Worm (Caenorhabditis elegans): ENCODE results near the gene Y66A7A.4.

DNA sequence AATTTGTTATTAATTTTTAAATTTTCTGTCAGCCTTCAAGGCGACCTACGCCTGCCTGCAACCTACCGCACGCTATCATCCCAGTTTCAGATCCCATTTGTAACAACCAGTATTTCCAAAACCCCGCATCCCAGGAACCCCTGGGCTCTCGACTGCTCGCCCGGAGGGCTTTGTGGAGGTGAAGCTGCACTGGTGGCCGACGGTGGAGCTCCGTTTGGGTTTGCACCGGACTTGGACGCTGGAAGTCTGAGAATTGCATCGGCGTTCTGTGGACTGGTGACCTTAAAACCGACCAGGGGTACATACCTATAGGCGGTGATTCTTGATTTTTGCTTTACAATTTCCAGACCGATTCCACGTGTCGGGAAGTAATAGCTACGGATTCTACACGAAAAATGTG is 39.0 kb downstream of the Y66A7A.4 start:
- no peak for TF ChIP-seq blmp-1 (tag; optimal IDR thresholded peaks at IDR 0.05)
- TF ChIP-seq pha-4 (tag; optimal IDR thresholded peaks at IDR 0.05) = no peak
- no peak for TF ChIP-seq elt-3 (tag; optimal IDR thresholded peaks at IDR 0.05)
- no peak for TF ChIP-seq ceh-83 (GFP tag; optimal IDR thresholded peaks at IDR 0.05)
- no peak for TF ChIP-seq ztf-11 (tag; optimal IDR thresholded peaks at IDR 0.05)
